Worm (Caenorhabditis elegans) whole organism, young adult: Measurements from ENCODE around the gene F42A6.1.
A peak's percentile ranks its signal among the peaks of the same experiment; 100 is the strongest.
"Not testable (repeated sequence)": the region's sequence is repeated elsewhere in the genome, so short reads cannot be mapped to it uniquely, and the experiment has no call there.

ENCODE experiments used
- B0336.3 ChIP-seq: fragments of 200-800 bp; sonication (Bioruptor generic); IDR thresholded peaks from 2 replicates; pipeline ENCODE4 v1.3.6; 2022; ENCODE audit warnings: missing genetic modification characterization, missing compliant biosample characterization
- D2030.7 ChIP-seq: fragments of 200-800 bp; sonication (Bioruptor generic); IDR thresholded peaks from 2 replicates; pipeline ENCODE4 v1.3.6; 2022; ENCODE audit warnings: missing genetic modification reagents, missing genetic modification characterization, missing compliant biosample characterization
- F10E7.11 ChIP-seq: sonication (generic microtip); optimal IDR thresholded peaks from 2 replicates; lab custom pipeline; 2017; ENCODE audit warnings: mild to moderate bottlenecking, missing genetic modification characterization, moderate library complexity, missing compliant biosample characterization
- F49E8.2 ChIP-seq: sonication (generic microtip); optimal IDR thresholded peaks from 3 replicates; lab custom pipeline; 2017; ENCODE audit warnings: missing genetic modification characterization, mild to moderate bottlenecking, missing compliant biosample characterization, antibody characterized with exemption, moderate library complexity; ENCODE audit not compliant: insufficient read depth
- K11D2.4 ChIP-seq: fragments of 200-800 bp; sonication (Bioruptor generic); IDR thresholded peaks from 2 replicates; pipeline ENCODE4 v1.3.6; 2022; ENCODE audit warnings: missing genetic modification reagents, missing genetic modification characterization, missing compliant biosample characterization
- Y67H2A.10 ChIP-seq: fragments of 200-800 bp; sonication (Bioruptor generic); conservative IDR thresholded peaks from 2 replicates; pipeline ENCODE4 v1.3.6; 2022; ENCODE audit warnings: missing genetic modification reagents, missing genetic modification characterization, missing compliant biosample characterization
- aptf-2 ChIP-seq: fragments of 200-800 bp; sonication (Bioruptor generic); conservative IDR thresholded peaks from 2 replicates; pipeline ENCODE4 v1.3.6; 2022; ENCODE audit warnings: missing genetic modification reagents, missing genetic modification characterization, missing compliant biosample characterization
- athp-1 ChIP-seq: sonication (generic microtip); optimal IDR thresholded peaks from 2 replicates; lab custom pipeline; 2017; ENCODE audit warnings: mild to moderate bottlenecking, missing genetic modification characterization, missing compliant biosample characterization
- attf-3 ChIP-seq: fragments of 200-800 bp; sonication (Bioruptor generic); conservative IDR thresholded peaks from 2 replicates; pipeline ENCODE4 v1.3.6; 2022; ENCODE audit warnings: missing genetic modification reagents, missing genetic modification characterization, missing compliant biosample characterization
- bed-1 ChIP-seq: fragments of 200-800 bp; sonication (Bioruptor generic); IDR thresholded peaks from 2 replicates; pipeline ENCODE4 v1.3.6; 2022; ENCODE audit warnings: missing genetic modification reagents, missing genetic modification characterization, missing compliant biosample characterization
- bed-2 ChIP-seq: fragments of 200-800 bp; sonication (Bioruptor generic); IDR thresholded peaks from 2 replicates; pipeline ENCODE4 v1.3.6; 2022; ENCODE audit warnings: missing genetic modification reagents, missing genetic modification characterization, missing compliant biosample characterization
- cebp-1 ChIP-seq, 2 experiments: fragments of 200-800 bp in 1 of 2; sonication (Bioruptor generic) in 1 of 2; sonication (generic microtip) in 1 of 2; IDR thresholded peaks in 1 of 2; optimal IDR thresholded peaks in 1 of 2; 2 replicates each; pipeline versions ENCODE4 v1.3.6 to Lab custom; 2017 to 2022; ENCODE audit warnings: missing compliant biosample characterization in 2 of 2, missing genetic modification characterization in 2 of 2, mild to moderate bottlenecking in 1 of 2, missing genetic modification reagents in 1 of 2, moderate library complexity in 1 of 2
- cebp-2 ChIP-seq: fragments of 200-800 bp; sonication (Bioruptor generic); IDR thresholded peaks from 2 replicates; pipeline ENCODE4 v1.3.6; 2022; ENCODE audit warnings: missing genetic modification characterization, missing compliant biosample characterization
- ceh-100 ChIP-seq: fragments of 200-800 bp; sonication (Bioruptor generic); IDR thresholded peaks from 2 replicates; pipeline ENCODE4 v1.3.6; 2022; ENCODE audit warnings: missing genetic modification reagents, missing genetic modification characterization, missing compliant biosample characterization
- ceh-27 ChIP-seq: fragments of 200-800 bp; sonication (Bioruptor generic); optimal IDR thresholded peaks from 2 replicates; lab custom pipeline; 2018; ENCODE audit warnings: mild to moderate bottlenecking, missing genetic modification characterization, moderate library complexity, missing compliant biosample characterization
- chd-7 ChIP-seq: sonication (generic microtip); optimal IDR thresholded peaks from 2 replicates; lab custom pipeline; 2016; ENCODE audit warnings: mild to moderate bottlenecking, missing genetic modification characterization, moderate library complexity, missing compliant biosample characterization
- dox-1 ChIP-seq: fragments of 200-800 bp; sonication (Bioruptor generic); IDR thresholded peaks from 2 replicates; pipeline ENCODE4 v1.3.6; 2022; ENCODE audit warnings: missing genetic modification reagents, missing genetic modification characterization, missing compliant biosample characterization
- dpl-1 ChIP-seq: fragments of 150-350 bp; optimal IDR thresholded peaks from 2 replicates; lab custom pipeline; 2014; ENCODE audit warnings: missing biosample characterization, missing genetic modification reagents, missing genetic modification characterization
- efl-1 ChIP-seq: fragments of 150-350 bp; optimal IDR thresholded peaks from 2 replicates; lab custom pipeline; 2014; ENCODE audit warnings: missing biosample characterization, missing genetic modification reagents, missing genetic modification characterization
- egrh-3 ChIP-seq: fragments of 200-800 bp; sonication (Bioruptor generic); IDR thresholded peaks from 2 replicates; pipeline ENCODE4 v1.3.6; 2022; ENCODE audit warnings: missing genetic modification reagents, missing genetic modification characterization, missing compliant biosample characterization
- ets-4 ChIP-seq: fragments of 200-800 bp; sonication (Bioruptor generic); optimal IDR thresholded peaks from 2 replicates; lab custom pipeline; 2018; ENCODE audit warnings: mild to moderate bottlenecking, missing genetic modification characterization, missing compliant biosample characterization
- him-1 ChIP-seq: sonication (generic microtip); optimal IDR thresholded peaks from 2 replicates; lab custom pipeline; 2016; ENCODE audit warnings: missing genotype, missing genetic modification reagents, missing genetic modification characterization, missing compliant biosample characterization
- hlh-26 ChIP-seq: fragments of 200-800 bp; sonication (Bioruptor generic); conservative IDR thresholded peaks from 2 replicates; pipeline ENCODE4 v1.3.6; 2022; ENCODE audit warnings: missing genetic modification reagents, missing genetic modification characterization, missing compliant biosample characterization
- hmg-1.2 ChIP-seq: fragments of 200-800 bp; sonication (Bioruptor generic); IDR thresholded peaks from 2 replicates; pipeline ENCODE4 v1.3.6; 2022; ENCODE audit warnings: missing genetic modification reagents, missing genetic modification characterization, missing compliant biosample characterization
- lin-35 ChIP-seq, 3 experiments: fragments of 150-350 bp in 2 of 3; sonication (generic microtip) in 1 of 3; optimal IDR thresholded peaks; 2 replicates each; lab custom pipeline; 2014 to 2018; ENCODE audit warnings: missing biosample characterization in 3 of 3, missing genetic modification characterization in 3 of 3, missing genetic modification reagents in 3 of 3
- lin-40 ChIP-seq: sonication (generic microtip); optimal IDR thresholded peaks from 2 replicates; lab custom pipeline; 2016; ENCODE audit warnings: missing genetic modification characterization, mild to moderate bottlenecking, missing compliant biosample characterization, missing genotype, missing genetic modification reagents
- lsl-1 ChIP-seq: fragments of 200-800 bp; sonication (Bioruptor generic); optimal IDR thresholded peaks from 2 replicates; lab custom pipeline; 2018; ENCODE audit warnings: mild to moderate bottlenecking, missing genetic modification characterization, moderate library complexity, missing compliant biosample characterization
- mcd-1 ChIP-seq: fragments of 200-800 bp; sonication (Bioruptor generic); IDR thresholded peaks from 2 replicates; pipeline ENCODE4 v1.3.6; 2022; ENCODE audit warnings: missing genetic modification reagents, missing genetic modification characterization, missing compliant biosample characterization
- mel-28 ChIP-seq: sonication (generic microtip); optimal IDR thresholded peaks from 2 replicates; lab custom pipeline; 2016; ENCODE audit warnings: borderline replicate concordance, mild to moderate bottlenecking, missing genetic modification characterization, missing compliant biosample characterization
- nfya-1 ChIP-seq: sonication (generic microtip); optimal IDR thresholded peaks from 2 replicates; lab custom pipeline; 2017; ENCODE audit warnings: antibody characterized with exemption, missing compliant biosample characterization, missing genetic modification characterization, borderline replicate concordance; ENCODE audit not compliant: insufficient read depth
- nhr-120 ChIP-seq: fragments of 200-800 bp; sonication (Bioruptor generic); IDR thresholded peaks from 2 replicates; pipeline ENCODE4 v1.3.6; 2022; ENCODE audit warnings: missing genetic modification characterization, missing compliant biosample characterization
- rcor-1 ChIP-seq: fragments of 200-800 bp; sonication (Bioruptor generic); IDR thresholded peaks from 2 replicates; pipeline ENCODE4 v1.3.6; 2022; ENCODE audit warnings: missing genetic modification reagents, missing genetic modification characterization, missing compliant biosample characterization
- somi-1 ChIP-seq: fragments of 200-800 bp; sonication (Bioruptor generic); optimal IDR thresholded peaks from 2 replicates; lab custom pipeline; 2018; ENCODE audit warnings: mild to moderate bottlenecking, missing genetic modification characterization, missing compliant biosample characterization
- tbp1 ChIP-seq: fragments of 200-800 bp; sonication (Bioruptor generic); optimal IDR thresholded peaks from 2 replicates; lab custom pipeline; 2018; ENCODE audit warnings: mild to moderate bottlenecking, missing genetic modification characterization, missing compliant biosample characterization
- zfh-2 ChIP-seq: fragments of 200-800 bp; sonication (Bioruptor generic); conservative IDR thresholded peaks from 2 replicates; pipeline ENCODE4 v1.3.6; 2022; ENCODE audit warnings: missing genetic modification reagents, missing genetic modification characterization, missing compliant biosample characterization
- ztf-18 ChIP-seq: sonication (generic microtip); optimal IDR thresholded peaks from 2 replicates; lab custom pipeline; 2016; ENCODE audit warnings: missing genotype, mild to moderate bottlenecking, missing genetic modification characterization, missing compliant biosample characterization
- ztf-25 ChIP-seq: fragments of 200-800 bp; sonication (Bioruptor generic); IDR thresholded peaks from 2 replicates; pipeline ENCODE4 v1.3.6; 2022; ENCODE audit warnings: missing genetic modification reagents, missing genetic modification characterization, missing compliant biosample characterization
- ztf-6 ChIP-seq: fragments of 200-800 bp; sonication (Bioruptor generic); IDR thresholded peaks from 2 replicates; pipeline ENCODE4 v1.3.6; 2022; ENCODE audit warnings: missing genetic modification reagents, missing genetic modification characterization, missing compliant biosample characterization

The F42A6.1 gene

DNA sequence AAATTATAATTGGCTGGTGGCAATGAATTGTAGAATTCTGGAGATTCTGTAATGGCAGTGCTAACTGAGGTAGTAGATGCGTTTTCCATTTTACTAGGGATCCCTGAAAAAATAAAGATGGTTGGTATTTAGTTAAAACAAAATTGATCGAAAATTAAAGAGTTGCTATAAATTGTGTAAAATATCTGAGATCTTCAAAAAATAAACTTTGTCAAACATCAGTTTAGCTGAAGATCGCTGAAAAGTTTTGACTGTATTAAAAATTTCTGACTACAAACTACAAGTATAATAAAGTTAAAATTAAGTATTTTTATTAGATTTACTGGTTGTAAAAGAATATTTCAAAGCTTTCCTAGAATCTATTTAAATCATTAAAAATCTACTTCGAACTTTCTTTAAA, 35.1 kb downstream of the F42A6.1 start, which contains the start of gene B0546.5:
Gene B0546.5, minus strand, starts transcription at position 101 of the 400 bp plus-strand sequence.
- not testable (repeated sequence) for TF ChIP-seq bed-1 (GFP tag; lab: Robert Waterston, UW); Y67H2A.10 (GFP tag; lab: Robert Waterston, UW); athp-1 (tag; lab: Kevin White, UChicago)

DNA sequence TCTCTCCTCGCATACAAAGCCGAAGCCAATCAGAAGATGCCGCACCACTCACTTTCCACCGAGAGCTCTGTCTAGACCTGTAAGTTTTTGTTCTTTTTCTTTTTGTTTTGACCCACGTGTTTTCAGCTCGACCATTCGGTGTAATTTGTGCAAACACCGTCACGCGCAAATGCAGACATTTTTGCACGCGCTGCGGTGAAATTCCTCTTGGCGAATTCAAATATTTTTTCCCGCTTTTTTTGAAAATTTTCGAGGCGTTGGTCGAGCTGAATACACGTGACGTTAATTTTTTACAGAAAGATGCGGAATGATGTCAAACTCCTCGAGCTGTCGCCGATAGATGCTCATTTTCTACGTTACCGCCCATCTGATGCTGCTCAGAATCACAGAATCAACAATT, 39.2 kb downstream of the F42A6.1 start, which contains the start of gene C04C3.4:
Gene C04C3.4, plus strand, starts transcription at position 301 of the 400 bp plus-strand sequence.
- TF ChIP-seq ztf-25; zfh-2; dpl-1 (GFP tag; lab: Kevin White, UChicago): not testable (repeated sequence)
- TF ChIP-seq, all 124 proteins: peak for 0; not testable (repeated sequence) for 124

DNA sequence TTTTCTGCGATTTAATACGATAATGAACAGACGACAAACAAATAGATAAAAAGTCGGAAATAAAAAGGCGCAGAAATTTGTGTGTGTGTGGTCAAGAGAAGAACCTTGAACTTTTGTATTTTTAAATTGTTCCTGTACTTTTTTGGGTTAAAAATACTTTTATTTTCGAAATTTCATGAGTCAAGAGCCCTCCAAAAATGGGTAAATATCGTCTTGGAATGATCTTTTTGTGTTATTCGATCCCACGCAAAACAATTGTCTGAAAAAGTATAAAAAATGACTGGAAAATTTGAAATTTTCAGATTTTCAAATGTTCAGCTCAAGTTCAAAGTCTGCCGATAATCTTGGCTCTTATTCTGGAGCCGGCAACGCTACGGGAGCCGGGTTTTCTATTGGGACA, 40.7 kb downstream of the F42A6.1 start, which contains the start of gene C04C3.14:
Gene C04C3.14, plus strand, starts transcription at position 301 of the 400 bp plus-strand sequence.
- TF ChIP-seq mel-28 (tag; lab: Kevin White, UChicago) (no peak), nfya-1 (tag; lab: Kevin White, UChicago) (no peak), D2030.7 (GFP tag; lab: Robert Waterston, UW) (no peak), aptf-2 (GFP tag; lab: Robert Waterston, UW) (no peak), F10E7.11 (no peak), F49E8.2 (no peak), B0336.3 (no peak), ets-4 (GFP tag; lab: Kevin White, UChicago) (no peak), nhr-120 (GFP tag; lab: Robert Waterston, UW) (no peak), rcor-1 (GFP tag; lab: Robert Waterston, UW) (no peak), athp-1 (tag; lab: Kevin White, UChicago) (no peak), mcd-1 (GFP tag; lab: Robert Waterston, UW) (no peak), ceh-27 (GFP tag; lab: Kevin White, UChicago) (no peak), ceh-100 (GFP tag; lab: Robert Waterston, UW) (no peak), him-1 (tag; lab: Kevin White, UChicago) (no peak), hmg-1.2 (no peak), ztf-6 (no peak), cebp-2 (GFP tag; lab: Robert Waterston, UW) (no peak), hlh-26 (GFP tag; lab: Robert Waterston, UW) (no peak)

DNA sequence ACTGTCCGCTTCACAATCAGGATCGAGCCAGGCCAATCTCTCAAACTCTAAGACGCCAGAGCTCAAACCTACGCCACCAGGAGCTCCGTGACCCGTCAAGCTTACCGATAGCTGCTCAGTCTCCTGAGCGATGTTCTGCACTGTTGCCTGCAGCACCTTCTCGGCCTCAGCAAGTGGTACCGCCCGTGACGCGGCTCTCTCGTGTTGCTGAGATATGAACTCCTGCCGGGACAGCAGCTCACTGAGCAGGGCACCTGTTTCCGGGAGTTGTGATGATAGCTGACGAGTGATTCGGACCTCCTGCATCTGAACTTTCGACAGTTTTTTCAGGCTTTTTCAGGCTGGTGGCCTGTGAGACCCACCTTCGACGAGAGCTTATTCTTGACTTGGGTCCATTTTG, 43.2 kb downstream of the F42A6.1 start:
- TF ChIP-seq ceh-100 (GFP tag; lab: Robert Waterston, UW): no peak
- TF ChIP-seq dox-1 (GFP tag; lab: Robert Waterston, UW): no peak
- 0 out of 2 replicates have a peak, but pooled peaks have one; percentile 26 for TF ChIP-seq bed-2 (GFP tag; lab: Robert Waterston, UW)
- peak; percentile 62; the same call in 1 of the 2 replicates for TF ChIP-seq zfh-2
- no peak for TF ChIP-seq ztf-18 (tag; lab: Kevin White, UChicago)
- TF ChIP-seq egrh-3 (GFP tag; lab: Robert Waterston, UW): peak; percentile 50; the same call in 1 of the 2 replicates
- TF ChIP-seq somi-1 (GFP tag; lab: Kevin White, UChicago): no peak

DNA sequence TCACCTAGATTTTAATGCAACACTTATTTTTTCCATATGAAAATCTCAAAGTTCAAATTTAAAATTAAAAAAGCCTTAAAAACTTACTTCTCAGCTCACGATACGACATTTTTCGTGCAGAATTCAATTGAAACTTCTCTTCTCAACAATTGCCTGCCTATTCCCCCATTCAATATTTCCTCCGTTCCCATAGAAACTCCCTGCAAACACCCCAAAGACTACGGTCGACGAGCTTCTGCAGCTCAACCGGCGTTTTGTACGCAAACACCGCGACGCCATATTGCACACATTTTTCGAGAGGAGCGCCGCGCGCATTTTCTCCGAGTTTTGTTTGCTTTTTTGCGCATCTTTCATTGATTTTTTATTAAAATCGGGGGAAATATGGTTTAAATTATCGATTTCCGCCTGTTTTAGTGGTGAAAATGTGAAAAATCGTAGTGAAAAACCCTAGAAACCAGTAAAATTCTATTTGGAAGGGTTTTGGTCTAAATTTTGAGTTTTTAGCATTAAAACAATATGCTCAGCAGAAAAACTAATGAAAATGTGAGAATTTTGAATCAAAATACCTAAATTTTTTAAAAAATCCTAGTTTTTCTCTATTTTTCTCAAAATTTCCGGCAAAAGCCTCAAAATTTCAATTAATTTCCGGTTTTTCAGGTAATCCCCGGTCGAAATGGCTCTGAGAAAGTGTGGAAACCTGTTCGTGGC, 44.3 kb downstream of the F42A6.1 start, which contains the start of the genes dyf-3 and pdhb-1:
Gene dyf-3, minus strand, starts transcription at position 217 of the 708 bp plus-strand sequence.
Gene pdhb-1, plus strand, starts transcription at position 658 of the 708 bp plus-strand sequence.
- peak; percentile 25; the same call in 1 of the 2 replicates for TF ChIP-seq hmg-1.2
- no peak for TF ChIP-seq him-1 (tag; lab: Kevin White, UChicago)
- peak; percentile 56; the same call in 1 of the 2 replicates for TF ChIP-seq dox-1 (GFP tag; lab: Robert Waterston, UW)
- no peak for TF ChIP-seq lin-40 (tag; lab: Kevin White, UChicago)
- TF ChIP-seq K11D2.4 (GFP tag; lab: Robert Waterston, UW): no peak
- peak; percentile 65 for TF ChIP-seq mcd-1 (GFP tag; lab: Robert Waterston, UW)
- TF ChIP-seq cebp-1 (GFP tag; IDR thresholded peaks at IDR 0.05; lab: Robert Waterston, UW): no peak
- peak; percentile 8 for TF ChIP-seq cebp-1 (tag; optimal IDR thresholded peaks at IDR 0.05; lab: Kevin White, UChicago)
- TF ChIP-seq chd-7: no peak
- no peak for TF ChIP-seq cebp-2 (GFP tag; lab: Robert Waterston, UW)
- peak; percentile 78 for TF ChIP-seq lsl-1
- TF ChIP-seq tbp1 (GFP tag; lab: Kevin White, UChicago): peak; percentile 10
- peak; percentile 34 for TF ChIP-seq efl-1
- TF ChIP-seq nhr-120 (GFP tag; lab: Robert Waterston, UW): no peak
- no peak for TF ChIP-seq lin-35 (GFP tag; optimal IDR thresholded peaks at IDR 0.05; lab: Kevin White, UChicago)
- no peak for TF ChIP-seq attf-3 (GFP tag; lab: Robert Waterston, UW)
- peak; percentile 25 for TF ChIP-seq dpl-1 (GFP tag; lab: Kevin White, UChicago)
